Worm (Caenorhabditis elegans): ENCODE data around the gene Y55H10A.2.
A peak's percentile ranks its signal among the peaks of the same experiment; 100 is the strongest.

The Y55H10A.2 gene

DNA sequence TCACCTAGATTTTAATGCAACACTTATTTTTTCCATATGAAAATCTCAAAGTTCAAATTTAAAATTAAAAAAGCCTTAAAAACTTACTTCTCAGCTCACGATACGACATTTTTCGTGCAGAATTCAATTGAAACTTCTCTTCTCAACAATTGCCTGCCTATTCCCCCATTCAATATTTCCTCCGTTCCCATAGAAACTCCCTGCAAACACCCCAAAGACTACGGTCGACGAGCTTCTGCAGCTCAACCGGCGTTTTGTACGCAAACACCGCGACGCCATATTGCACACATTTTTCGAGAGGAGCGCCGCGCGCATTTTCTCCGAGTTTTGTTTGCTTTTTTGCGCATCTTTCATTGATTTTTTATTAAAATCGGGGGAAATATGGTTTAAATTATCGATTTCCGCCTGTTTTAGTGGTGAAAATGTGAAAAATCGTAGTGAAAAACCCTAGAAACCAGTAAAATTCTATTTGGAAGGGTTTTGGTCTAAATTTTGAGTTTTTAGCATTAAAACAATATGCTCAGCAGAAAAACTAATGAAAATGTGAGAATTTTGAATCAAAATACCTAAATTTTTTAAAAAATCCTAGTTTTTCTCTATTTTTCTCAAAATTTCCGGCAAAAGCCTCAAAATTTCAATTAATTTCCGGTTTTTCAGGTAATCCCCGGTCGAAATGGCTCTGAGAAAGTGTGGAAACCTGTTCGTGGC is 35.8 kb downstream of the Y55H10A.2 start, which contains the start of the genes dyf-3 and pdhb-1:
TSS of gene dyf-3 (minus strand) at position 217 of the 708 bp plus-strand sequence.
TSS of gene pdhb-1 (plus strand) at position 658 of the 708 bp plus-strand sequence.
- TF ChIP-seq drap-1 (GFP tag; optimal IDR thresholded peaks at IDR 0.05) (peak; percentile 36), nhr-12 (tag; optimal IDR thresholded peaks at IDR 0.05) (no peak), elt-3 (tag; optimal IDR thresholded peaks at IDR 0.05) (no peak), unc-39 (tag; optimal IDR thresholded peaks at IDR 0.05) (no peak), flh-1 (GFP tag; optimal IDR thresholded peaks at IDR 0.05) (no peak), mep-1 (tag; optimal IDR thresholded peaks at IDR 0.05) (peak; percentile 41), sem-2 (GFP tag; optimal IDR thresholded peaks at IDR 0.05) (no peak), tbx-8 (GFP tag; optimal IDR thresholded peaks at IDR 0.05) (no peak), elt-1 (tag; optimal IDR thresholded peaks at IDR 0.05; ENCODE audit: borderline replicate concordance, insufficient read depth) (no peak), ham-2 (GFP tag; optimal IDR thresholded peaks at IDR 0.05) (peak; percentile 33), zip-8 (tag; optimal IDR thresholded peaks at IDR 0.05) (no peak), snpc-4 (tag; optimal IDR thresholded peaks at IDR 0.05) (no peak), nhr-2 (tag; optimal IDR thresholded peaks at IDR 0.05) (no peak), unc-120 (tag; optimal IDR thresholded peaks at IDR 0.05; ENCODE audit: poor library complexity, severe bottlenecking) (no peak), cnd-1 (tag; optimal IDR thresholded peaks at IDR 0.05) (no peak), nhr-76 (tag; optimal IDR thresholded peaks at IDR 0.05) (no peak), pha-4 (tag; optimal IDR thresholded peaks at IDR 0.05) (no peak), bed-3 (GFP tag; optimal IDR thresholded peaks at IDR 0.05) (no peak), ztf-11 (tag; optimal IDR thresholded peaks at IDR 0.05) (no peak), mab-5 (tag; optimal IDR thresholded peaks at IDR 0.05) (no peak), unc-62 (GFP tag; optimal IDR thresholded peaks at IDR 0.05) (no peak), ceh-39 (tag; optimal IDR thresholded peaks at IDR 0.05) (no peak), ces-1 (GFP tag; optimal IDR thresholded peaks at IDR 0.05) (no peak), lsy-2 (tag; optimal IDR thresholded peaks at IDR 0.05) (peak; percentile 93), lin-13 (tag; optimal IDR thresholded peaks at IDR 0.05) (peak; percentile 21), ceh-43 (GFP tag; optimal IDR thresholded peaks at IDR 0.05) (no peak), ceh-83 (GFP tag; optimal IDR thresholded peaks at IDR 0.05) (no peak), mls-2 (tag; optimal IDR thresholded peaks at IDR 0.05) (no peak), M03D4.4 (tag; optimal IDR thresholded peaks at IDR 0.05) (peak; percentile 35), blmp-1 (tag; optimal IDR thresholded peaks at IDR 0.05) (no peak), nhr-237 (tag; optimal IDR thresholded peaks at IDR 0.05) (no peak), sptf-1 (tag; optimal IDR thresholded peaks at IDR 0.05) (peak; percentile 49), nhr-28 (tag; optimal IDR thresholded peaks at IDR 0.05) (no peak), lin-32 (GFP tag; optimal IDR thresholded peaks at IDR 0.05) (no peak)

DNA sequence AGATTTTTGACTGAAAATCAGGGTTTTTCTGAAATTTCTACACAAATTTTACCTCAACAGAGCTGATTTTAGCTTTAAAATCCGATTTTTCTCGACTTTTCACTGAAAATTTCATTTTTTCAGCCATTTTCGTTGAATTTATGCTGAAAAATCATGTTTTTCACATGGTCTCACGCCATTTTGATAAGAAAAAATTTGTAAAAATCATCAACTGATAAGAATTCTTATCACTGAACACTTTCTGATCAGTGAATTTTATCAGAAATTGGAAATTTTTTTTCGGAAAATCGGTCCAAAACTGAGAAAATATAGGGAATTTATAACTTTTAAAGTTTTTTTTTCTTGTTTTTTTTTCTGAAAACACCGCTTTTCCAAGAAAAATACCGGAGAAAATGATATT is 37.6 kb downstream of the Y55H10A.2 start:
- TF ChIP-seq mab-5 (tag; optimal IDR thresholded peaks at IDR 0.05): no peak
- no peak for TF ChIP-seq sptf-1 (tag; optimal IDR thresholded peaks at IDR 0.05)
- no peak for TF ChIP-seq pha-4 (tag; optimal IDR thresholded peaks at IDR 0.05)
- TF ChIP-seq unc-62 (GFP tag; optimal IDR thresholded peaks at IDR 0.05): no peak
- no peak for TF ChIP-seq unc-120 (tag; optimal IDR thresholded peaks at IDR 0.05; ENCODE audit: poor library complexity, severe bottlenecking)
- TF ChIP-seq ceh-43 (GFP tag; optimal IDR thresholded peaks at IDR 0.05): no peak
- TF ChIP-seq ceh-83 (GFP tag; optimal IDR thresholded peaks at IDR 0.05): no peak
- TF ChIP-seq unc-39 (tag; optimal IDR thresholded peaks at IDR 0.05): no peak
- no peak for TF ChIP-seq lin-32 (GFP tag; optimal IDR thresholded peaks at IDR 0.05)
- no peak for TF ChIP-seq nhr-2 (tag; optimal IDR thresholded peaks at IDR 0.05)
- no peak for TF ChIP-seq zip-8 (tag; optimal IDR thresholded peaks at IDR 0.05)
- no peak for TF ChIP-seq sem-2 (GFP tag; optimal IDR thresholded peaks at IDR 0.05)
- no peak for TF ChIP-seq cnd-1 (tag; optimal IDR thresholded peaks at IDR 0.05)
- TF ChIP-seq nhr-76 (tag; optimal IDR thresholded peaks at IDR 0.05): no peak
- TF ChIP-seq nhr-28 (tag; optimal IDR thresholded peaks at IDR 0.05): no peak
- TF ChIP-seq elt-1 (tag; optimal IDR thresholded peaks at IDR 0.05; ENCODE audit: borderline replicate concordance, insufficient read depth): no peak

DNA sequence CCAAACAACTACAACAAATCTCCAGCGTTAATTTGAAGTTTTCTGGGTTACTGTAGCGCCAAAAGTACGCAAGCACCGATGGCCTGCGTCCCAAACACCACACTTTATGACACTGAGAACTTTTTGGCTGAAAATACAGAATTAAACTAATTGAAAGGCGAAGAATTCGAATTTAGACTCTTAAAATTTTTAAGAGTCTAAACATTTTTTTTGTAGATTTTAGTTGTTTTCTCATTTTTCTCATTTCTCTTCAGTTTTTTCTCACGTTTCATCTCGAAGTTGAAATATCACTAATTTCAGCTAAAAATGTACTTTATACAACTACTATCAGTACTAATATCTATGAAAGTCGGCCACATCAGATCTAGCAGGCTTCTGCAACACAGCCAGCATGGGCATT is 52.1 kb downstream of the Y55H10A.2 start, which contains the start of gene lgc-9:
TSS of gene lgc-9 (plus strand) at position 301 of the 400 bp plus-strand sequence.
- no peak for TF ChIP-seq flh-1 (GFP tag; optimal IDR thresholded peaks at IDR 0.05)
- TF ChIP-seq nhr-28 (tag; optimal IDR thresholded peaks at IDR 0.05): no peak
- no peak for TF ChIP-seq bed-3 (GFP tag; optimal IDR thresholded peaks at IDR 0.05)
- no peak for TF ChIP-seq ztf-11 (tag; optimal IDR thresholded peaks at IDR 0.05)
- TF ChIP-seq lsy-2 (tag; optimal IDR thresholded peaks at IDR 0.05): no peak
- TF ChIP-seq zip-8 (tag; optimal IDR thresholded peaks at IDR 0.05): no peak
- no peak for TF ChIP-seq ham-2 (GFP tag; optimal IDR thresholded peaks at IDR 0.05)
- no peak for TF ChIP-seq nhr-76 (tag; optimal IDR thresholded peaks at IDR 0.05)
- TF ChIP-seq ceh-39 (tag; optimal IDR thresholded peaks at IDR 0.05): no peak
- no peak for TF ChIP-seq mab-5 (tag; optimal IDR thresholded peaks at IDR 0.05)
- no peak for TF ChIP-seq sptf-1 (tag; optimal IDR thresholded peaks at IDR 0.05)
- no peak for TF ChIP-seq nhr-237 (tag; optimal IDR thresholded peaks at IDR 0.05)
- TF ChIP-seq tbx-8 (GFP tag; optimal IDR thresholded peaks at IDR 0.05): no peak
- no peak for TF ChIP-seq hlh-1 (tag; optimal IDR thresholded peaks at IDR 0.05)
- no peak for TF ChIP-seq elt-3 (tag; optimal IDR thresholded peaks at IDR 0.05)
- no peak for TF ChIP-seq M03D4.4 (tag; optimal IDR thresholded peaks at IDR 0.05)
- no peak for TF ChIP-seq blmp-1 (tag; optimal IDR thresholded peaks at IDR 0.05)

Data from whole organism, mixed stage, embryonic.